Fruit fly (Drosophila melanogaster) whole organism, pupa: ENCODE measurements around the gene Vps52.

Experiments used
- CG10348 ChIP-seq: fragments of 200-800 bp; sonication (Bioruptor generic); IDR thresholded peaks from 2 replicates; pipeline ENCODE4 v1.3.6; 2022; ENCODE audit warnings: missing biosample characterization, missing genetic modification characterization
- CG14655 ChIP-seq: fragments of 200-800 bp; sonication (Bioruptor generic); optimal IDR thresholded peaks from 3 replicates; lab custom pipeline; 2017; ENCODE audit warnings: mild to moderate bottlenecking, missing biosample characterization, missing genetic modification reagents, missing genetic modification characterization
- CG8159 ChIP-seq: fragments of 200-800 bp; sonication (Bioruptor generic); optimal IDR thresholded peaks from 3 replicates; lab custom pipeline; 2018; ENCODE audit warnings: missing biosample characterization, mild to moderate bottlenecking, missing genetic modification characterization, moderate library complexity
- Ets98B ChIP-seq: fragments of 200-800 bp; sonication (Bioruptor generic); IDR thresholded peaks from 2 replicates; pipeline ENCODE4 v1.3.6; 2022; ENCODE audit warnings: missing biosample characterization, missing genetic modification characterization
- gl ChIP-seq: fragments of 200-800 bp; sonication (Bioruptor generic); optimal IDR thresholded peaks from 2 replicates; lab custom pipeline; 2018; ENCODE audit warnings: missing biosample characterization, mild to moderate bottlenecking, missing genetic modification characterization
- rn ChIP-seq: fragments of 200-800 bp; sonication (Bioruptor generic); IDR thresholded peaks from 2 replicates; pipeline ENCODE4 v1.3.6; 2022; ENCODE audit warnings: missing biosample characterization, missing genetic modification characterization

DNA sequence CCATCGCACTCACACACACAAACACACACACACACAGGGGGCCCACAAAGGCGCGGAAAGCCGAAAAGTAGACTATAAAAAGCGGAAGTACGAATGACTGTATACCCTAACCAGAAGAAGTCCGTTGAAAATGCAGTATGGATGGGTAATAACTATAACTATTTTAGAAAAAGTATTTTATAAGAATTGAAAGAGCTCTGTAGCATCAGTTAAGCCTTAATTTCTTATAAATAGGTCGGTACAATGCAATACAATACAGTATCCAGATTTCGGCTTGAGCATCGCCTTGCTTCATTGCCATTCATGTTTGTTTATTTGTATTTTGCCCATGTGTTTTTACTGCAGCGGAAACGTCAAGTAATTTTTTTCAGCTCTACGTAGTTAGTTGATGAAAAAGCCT, 45.8 kb upstream of the Vps52 start:
- TF ChIP-seq gl: no peak
- no peak for TF ChIP-seq rn (GFP tag; lab: Robert Waterston, UW)
- TF ChIP-seq CG8159 (tag; lab: Kevin White, UChicago): peak; percentile 62
- peak; percentile 48 for TF ChIP-seq CG14655 (GFP tag; lab: Kevin White, UChicago)
- peak; percentile 43; the same call in 1 of the 2 replicates for TF ChIP-seq Ets98B
- no peak for TF ChIP-seq CG10348 (GFP tag; lab: Robert Waterston, UW)
